Worm (Caenorhabditis elegans): ENCODE measurements around the gene igdb-2.

- no peak for TF ChIP-seq ama-1 (optimal IDR thresholded peaks at IDR 0.05)
- no peak for TF ChIP-seq tbx-11 (GFP tag; IDR thresholded peaks at IDR 0.05)
- TF ChIP-seq aly-1 (tag; optimal IDR thresholded peaks at IDR 0.05) = no peak
- TF ChIP-seq flt-1 (GFP tag; IDR thresholded peaks at IDR 0.05) = no peak
- TF ChIP-seq B0310.2 (tag; optimal IDR thresholded peaks at IDR 0.05) = no peak
- TF ChIP-seq ceh-13 (GFP tag; optimal IDR thresholded peaks at IDR 0.05) = no peak
- no peak for TF ChIP-seq ets-7 (tag; optimal IDR thresholded peaks at IDR 0.05)
- TF ChIP-seq tbx-37 (GFP tag; conservative IDR thresholded peaks at IDR 0.05) = no peak
- TF ChIP-seq pes-1 (GFP tag; IDR thresholded peaks at IDR 0.05) = no peak
- no peak for TF ChIP-seq sea-1 (GFP tag; conservative IDR thresholded peaks at IDR 0.05)
- TF ChIP-seq ceh-36 (tag; optimal IDR thresholded peaks at IDR 0.05) = no peak
- peak; percentile 18 for TF ChIP-seq F13C5.2 (tag; optimal IDR thresholded peaks at IDR 0.05)
- TF ChIP-seq scrt-1 (GFP tag; IDR thresholded peaks at IDR 0.05) = no peak
These were observed 17.1 kb upstream of the igdb-2 start, which contains the start of gene dpy-26 for ce11 chrIV:12451225-12451831.

All from whole organism, early embryonic.